Worm (Caenorhabditis elegans): Measurements from ENCODE around the gene fbxb-64.
A peak's percentile ranks its signal among the peaks of the same experiment; 100 is the strongest.

The fbxb-64 gene

ce11 chrV:19320385-19320784 is 7.3 kb downstream of the fbxb-64 start, which contains the start of gene sdz-6:
TSS of gene sdz-6 (plus strand) at chrV:19320613.
- TF ChIP-seq hlh-11 (tag; optimal IDR thresholded peaks at IDR 0.05) (no peak), unc-62 (GFP tag; optimal IDR thresholded peaks at IDR 0.05 in 1 of 2) (peak in 1 of 2 experiments; percentile 95), unc-62 (tag; optimal IDR thresholded peaks at IDR 0.05) (no peak), dmd-6 (GFP tag; IDR thresholded peaks at IDR 0.05) (peak; percentile 8; the same call in 1 of the 2 replicates)

ce11 chrV:19322387-19322786 is 9.3 kb downstream of the fbxb-64 start, which contains the start of gene C43D7.4:
TSS of gene C43D7.4 (minus strand) at chrV:19322487.
- TF ChIP-seq R02D3.7 (tag; optimal IDR thresholded peaks at IDR 0.05) (no peak), ztf-7 (tag; optimal IDR thresholded peaks at IDR 0.05) (no peak), dmd-9 (GFP tag; IDR thresholded peaks at IDR 0.05) (no peak), attf-4 (tag; optimal IDR thresholded peaks at IDR 0.05) (no peak), unc-130 (GFP tag; optimal IDR thresholded peaks at IDR 0.05) (no peak), nhr-6 (tag; optimal IDR thresholded peaks at IDR 0.05) (no peak), snpc-4 (tag; optimal IDR thresholded peaks at IDR 0.05) (no peak), egl-27 (tag; optimal IDR thresholded peaks at IDR 0.05) (no peak), rbr-2 (tag; optimal IDR thresholded peaks at IDR 0.05) (no peak), lir-3 (tag; optimal IDR thresholded peaks at IDR 0.05) (no peak), madf-9 (GFP tag; conservative IDR thresholded peaks at IDR 0.05) (no peak), ceh-44 (GFP tag; IDR thresholded peaks at IDR 0.05) (no peak)

ce11 chrV:19325436-19325835 is 12.4 kb downstream of the fbxb-64 start:
- 0 out of 2 replicates have a peak, but pooled peaks have one; percentile 37 for TF ChIP-seq lim-7 (GFP tag; IDR thresholded peaks at IDR 0.05)
- no peak for TF ChIP-seq mxl-2 (GFP tag; conservative IDR thresholded peaks at IDR 0.05)
- peak; percentile 77 for TF ChIP-seq aha-1 (tag)

- no peak for TF ChIP-seq nhr-102 (tag; optimal IDR thresholded peaks at IDR 0.05)
- TF ChIP-seq ama-1 (optimal IDR thresholded peaks at IDR 0.05): no peak
- peak in 1 of 2 experiments; percentile 13 for TF ChIP-seq unc-62 (GFP tag; optimal IDR thresholded peaks at IDR 0.05 in 1 of 2)
- no peak for TF ChIP-seq unc-62 (tag; optimal IDR thresholded peaks at IDR 0.05)
Observed at ce11 chrV:19329263-19329662, 16.2 kb downstream of the fbxb-64 start, which contains the start of gene fbxb-65. TSS of gene fbxb-65 (plus strand) at chrV:19329563.

- TF ChIP-seq ceh-28 (tag; optimal IDR thresholded peaks at IDR 0.05): peak; percentile 62
- TF ChIP-seq ZK546.5 (tag; optimal IDR thresholded peaks at IDR 0.05): no peak
Observed at ce11 chrV:19337333-19337732, 24.3 kb downstream of the fbxb-64 start.

ce11 chrV:19351944-19352343 is 38.9 kb downstream of the fbxb-64 start:
- TF ChIP-seq unc-39 (tag; optimal IDR thresholded peaks at IDR 0.05): no peak
- TF ChIP-seq cey-2 (tag; optimal IDR thresholded peaks at IDR 0.05; ENCODE audit: borderline replicate concordance, insufficient read depth): no peak
- no peak for TF ChIP-seq nhr-77 (tag; optimal IDR thresholded peaks at IDR 0.05)
- no peak for TF ChIP-seq egl-27 (tag; optimal IDR thresholded peaks at IDR 0.05)
- TF ChIP-seq dmd-6 (GFP tag; IDR thresholded peaks at IDR 0.05): no peak
- no peak for TF ChIP-seq ceh-44 (GFP tag; IDR thresholded peaks at IDR 0.05)
- TF ChIP-seq T26A8.4 (GFP tag; IDR thresholded peaks at IDR 0.05): no peak
- no peak for TF ChIP-seq ztf-7 (tag; optimal IDR thresholded peaks at IDR 0.05)
- no peak for TF ChIP-seq dmd-9 (GFP tag; IDR thresholded peaks at IDR 0.05)
- no peak for TF ChIP-seq ceh-32 (tag; optimal IDR thresholded peaks at IDR 0.05; ENCODE audit: poor library complexity)
- no peak for TF ChIP-seq dmd-8 (GFP tag; IDR thresholded peaks at IDR 0.05)
- no peak for TF ChIP-seq daf-19 (GFP tag; conservative IDR thresholded peaks at IDR 0.05)
- no peak for TF ChIP-seq zfp-2 (tag; optimal IDR thresholded peaks at IDR 0.05)
- no peak for TF ChIP-seq nhr-76 (tag; optimal IDR thresholded peaks at IDR 0.05)
- TF ChIP-seq R02D3.7 (tag; optimal IDR thresholded peaks at IDR 0.05): no peak
